Worm (Caenorhabditis elegans): ENCODE results near the gene chil-14.

The chil-14 gene

DNA sequence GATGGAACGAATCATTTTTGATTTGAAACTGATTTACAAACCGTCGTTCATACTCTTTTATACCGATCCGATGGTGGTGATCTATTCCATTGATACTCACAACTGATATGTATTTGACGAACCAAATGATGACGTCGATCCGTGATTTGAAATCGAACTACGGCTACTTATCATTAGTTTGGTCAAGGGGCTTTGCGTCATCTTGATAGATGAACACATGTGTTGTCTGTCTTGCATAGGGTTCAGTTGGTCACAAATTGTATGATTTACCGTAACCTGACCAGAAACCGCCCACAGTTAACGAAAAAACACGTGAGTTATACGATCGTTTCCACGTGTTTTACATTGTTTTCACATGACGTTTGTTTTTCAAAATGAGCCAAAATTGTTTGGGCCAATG lies 4.7 kb upstream of the chil-14 start, which contains the start of gene cnc-2:
cnc-2 (minus strand) TSS at position 24 of the 400 bp plus-strand sequence.
- peak; percentile 2 for TF ChIP-seq hlh-30 (tag; optimal IDR thresholded peaks at IDR 0.05; ENCODE audit: insufficient read depth)
- TF ChIP-seq mes-2 (tag; optimal IDR thresholded peaks at IDR 0.05; ENCODE audit: poor library complexity, severe bottlenecking) = no peak
- peak; percentile 37 for TF ChIP-seq mxl-3 (GFP tag; optimal IDR thresholded peaks at IDR 0.05)
- no peak for TF ChIP-seq lin-13 (GFP tag; optimal IDR thresholded peaks at IDR 0.05)

DNA sequence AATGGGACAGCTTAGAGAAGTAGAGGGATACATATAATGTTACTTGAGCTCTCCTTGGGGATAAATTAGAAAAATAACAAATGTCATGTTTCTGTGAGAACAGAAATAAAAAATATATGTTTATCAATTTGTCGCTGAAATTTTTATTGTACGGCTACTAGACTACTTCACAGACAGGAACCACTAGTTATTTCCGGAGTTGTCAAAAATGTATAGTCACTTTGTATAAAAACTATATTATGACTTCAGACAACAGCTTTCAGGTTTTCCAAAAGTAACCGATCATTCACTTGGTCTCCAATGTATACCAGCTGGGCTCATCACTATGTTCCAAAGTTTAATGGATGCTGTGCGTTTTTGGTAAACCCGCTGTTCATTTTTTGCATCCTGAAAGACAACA lies 3.5 kb upstream of the chil-14 start, which contains the start of gene srj-23:
srj-23 (plus strand) TSS at position 301 of the 400 bp plus-strand sequence.
- no peak for TF ChIP-seq hif-1 (tag; optimal IDR thresholded peaks at IDR 0.05)
- no peak for TF ChIP-seq nhr-28 (tag; optimal IDR thresholded peaks at IDR 0.05)
- no peak for TF ChIP-seq nhr-25 (tag; optimal IDR thresholded peaks at IDR 0.05; ENCODE audit: borderline replicate concordance, insufficient read depth)
- no peak for TF ChIP-seq jun-1 (tag; optimal IDR thresholded peaks at IDR 0.05)
- no peak for TF ChIP-seq nhr-77 (tag; optimal IDR thresholded peaks at IDR 0.05)
- no peak for TF ChIP-seq vab-7 (GFP tag; IDR thresholded peaks at IDR 0.05)
- TF ChIP-seq lim-7 (GFP tag; IDR thresholded peaks at IDR 0.05) = no peak
- no peak for TF ChIP-seq zfp-3 (GFP tag; conservative IDR thresholded peaks at IDR 0.05)

DNA sequence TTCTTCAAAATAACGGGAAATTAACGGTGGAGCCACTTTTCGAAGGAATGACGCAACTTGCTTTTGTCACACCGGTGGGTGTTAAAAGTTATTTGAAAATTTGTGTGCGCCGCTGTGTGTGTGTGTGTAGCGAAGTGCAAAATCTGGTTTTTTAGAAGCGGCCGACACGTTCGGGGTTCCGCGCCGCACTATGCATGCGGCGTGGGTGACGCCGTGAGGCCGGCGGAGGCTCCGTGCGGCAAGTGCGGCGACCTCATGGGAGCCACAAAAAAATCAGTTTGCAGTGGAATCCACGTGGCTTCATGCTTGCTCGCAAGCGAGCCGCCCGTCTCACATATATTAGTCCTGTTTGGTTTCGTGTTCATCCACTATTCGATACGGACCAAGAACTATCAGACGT lies 418 bp downstream of the chil-14 start:
- TF ChIP-seq F44E2.7 (GFP tag; IDR thresholded peaks at IDR 0.05) (0 out of 2 replicates have a peak, but pooled peaks have one; percentile 46), mdt-29 (GFP tag; IDR thresholded peaks at IDR 0.05) (0 out of 2 replicates have a peak, but pooled peaks have one; percentile 13), set-16 (GFP tag; IDR thresholded peaks at IDR 0.05) (peak; percentile 86), dmd-8 (GFP tag; IDR thresholded peaks at IDR 0.05) (0 out of 2 replicates have a peak, but pooled peaks have one; percentile 9), egl-27 (tag; optimal IDR thresholded peaks at IDR 0.05) (no peak), Y48G9A.11 (GFP tag; IDR thresholded peaks at IDR 0.05) (peak; percentile 37; the same call in 1 of the 2 replicates), php-3 (GFP tag; IDR thresholded peaks at IDR 0.05) (peak; percentile 26; the same call in 1 of the 2 replicates), ZK337.2 (GFP tag; IDR thresholded peaks at IDR 0.05) (no peak)

DNA sequence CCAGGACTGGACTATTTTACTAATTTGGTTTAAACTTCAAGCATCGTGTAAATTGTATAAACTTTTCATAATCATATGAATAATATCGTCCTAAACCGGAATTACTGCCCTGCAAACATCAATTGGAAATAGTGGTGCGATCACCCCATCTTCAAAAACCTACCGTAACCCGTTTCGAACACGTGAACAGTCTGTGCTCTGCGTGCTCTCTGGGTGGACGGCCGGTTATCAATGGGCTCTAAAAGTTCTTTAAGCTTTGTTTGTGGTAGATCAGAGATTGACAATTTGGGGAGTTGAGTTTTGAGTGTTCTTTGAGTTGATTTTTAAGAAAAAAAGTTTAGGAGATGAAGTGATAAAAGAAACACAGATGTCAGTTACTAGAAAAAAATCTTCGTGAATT lies 1.8 kb downstream of the chil-14 start:
- TF ChIP-seq nhr-10 (tag; optimal IDR thresholded peaks at IDR 0.05) = peak; percentile 64
- peak; percentile 34; the same call in 1 of the 2 replicates for TF ChIP-seq pha-4 (GFP tag; IDR thresholded peaks at IDR 0.05)
- no peak for TF ChIP-seq pha-4 (tag; optimal IDR thresholded peaks at IDR 0.05)
- TF ChIP-seq mxl-3 (GFP tag; optimal IDR thresholded peaks at IDR 0.05) = no peak
- no peak for TF ChIP-seq ceh-28 (tag; optimal IDR thresholded peaks at IDR 0.05)
- no peak for TF ChIP-seq madf-5 (GFP tag; IDR thresholded peaks at IDR 0.05)
- no peak for TF ChIP-seq ceh-44 (GFP tag; IDR thresholded peaks at IDR 0.05)
- TF ChIP-seq nhr-102 (tag; optimal IDR thresholded peaks at IDR 0.05) = peak; percentile 65
- TF ChIP-seq lsy-2 (tag; optimal IDR thresholded peaks at IDR 0.05) = peak in 1 of 2 experiments; percentile 22
- no peak for TF ChIP-seq gei-8 (GFP tag; optimal IDR thresholded peaks at IDR 0.05)
- no peak for TF ChIP-seq nhr-6 (tag; optimal IDR thresholded peaks at IDR 0.05)
- no peak for TF ChIP-seq madf-9 (GFP tag; conservative IDR thresholded peaks at IDR 0.05)
- no peak for TF ChIP-seq F37D6.2 (tag; optimal IDR thresholded peaks at IDR 0.05)
- no peak for TF ChIP-seq fkh-10 (GFP tag; optimal IDR thresholded peaks at IDR 0.05)
- TF ChIP-seq attf-4 (tag; optimal IDR thresholded peaks at IDR 0.05) = no peak
- no peak for TF ChIP-seq skn-1 (tag; optimal IDR thresholded peaks at IDR 0.05)
- no peak for TF ChIP-seq lir-3 (tag; optimal IDR thresholded peaks at IDR 0.05)
- TF ChIP-seq daf-19 (GFP tag; conservative IDR thresholded peaks at IDR 0.05) = no peak
- TF ChIP-seq nhr-28 (tag; optimal IDR thresholded peaks at IDR 0.05) = peak; percentile 72
- no peak for TF ChIP-seq R02D3.7 (tag; optimal IDR thresholded peaks at IDR 0.05)
- TF ChIP-seq lim-7 (GFP tag; IDR thresholded peaks at IDR 0.05) = no peak
- no peak for TF ChIP-seq snpc-4 (tag; optimal IDR thresholded peaks at IDR 0.05)
- TF ChIP-seq nhr-76 (tag; optimal IDR thresholded peaks at IDR 0.05) = no peak
- no peak for TF ChIP-seq unc-130 (GFP tag; optimal IDR thresholded peaks at IDR 0.05)
- no peak for TF ChIP-seq ceh-62 (tag; optimal IDR thresholded peaks at IDR 0.05)
- TF ChIP-seq arid-1 (GFP tag; conservative IDR thresholded peaks at IDR 0.05) = no peak
- no peak for TF ChIP-seq D1046.2 (GFP tag; IDR thresholded peaks at IDR 0.05)
- no peak for TF ChIP-seq set-16 (GFP tag; IDR thresholded peaks at IDR 0.05)
- TF ChIP-seq zfp-2 (tag; optimal IDR thresholded peaks at IDR 0.05) = no peak
- peak; percentile 35 for TF ChIP-seq hlh-30 (tag; optimal IDR thresholded peaks at IDR 0.05; ENCODE audit: insufficient read depth)
- no peak for TF ChIP-seq nhr-11 (tag; optimal IDR thresholded peaks at IDR 0.05)
